In the genomic region with DNA sequence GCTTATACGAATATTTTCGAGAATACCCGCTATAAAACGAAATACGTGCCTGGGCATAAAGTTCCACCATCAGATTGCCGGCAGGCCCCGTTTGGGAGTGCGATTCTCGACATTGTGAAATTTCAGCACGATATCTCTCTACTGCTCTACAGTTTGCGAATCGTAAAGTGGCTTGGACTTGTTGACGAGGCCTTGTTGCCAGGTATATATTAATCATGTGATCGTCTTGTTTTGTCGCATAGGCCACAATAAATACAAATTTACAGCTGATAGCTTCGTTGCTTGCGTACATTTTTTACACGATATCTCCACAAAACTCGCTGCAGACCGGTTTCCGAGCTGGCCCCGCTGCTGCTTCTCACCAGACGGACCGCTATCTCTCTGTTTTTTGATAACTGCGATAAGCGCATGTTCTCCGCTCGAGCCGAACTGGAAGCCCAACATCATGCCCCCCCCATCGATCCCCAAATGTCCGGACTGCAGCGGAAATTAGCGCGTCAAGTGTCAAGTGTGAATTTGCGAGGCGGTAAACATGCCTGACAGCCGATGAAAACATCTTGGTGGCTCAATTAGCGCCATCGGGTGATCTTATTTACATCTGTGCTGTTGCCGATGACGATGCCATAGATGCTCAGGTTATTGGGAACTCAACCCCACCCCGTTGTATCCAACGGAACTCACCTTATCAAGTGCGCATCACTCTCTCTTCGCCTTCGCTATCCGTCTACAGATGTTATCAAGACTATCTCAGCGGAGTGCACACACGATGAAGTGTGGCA, we compare ENCODE assay signal across 2 fruit fly cellular contexts.
TF ChIP-seq lines count a peak whose summit lies in the region.

No protein-coding gene starts in this region.

TF ChIP-seq in whole organism, embryonic, 481 proteins besides CTCF, POLR2A, EP300 and RAD21 (continued from another document and continues in another):
- TF ChIP-seq pita (GFP tag; optimal IDR thresholded peaks at IDR 0.05; lab: Kevin White, UChicago) (no peak), Fer3 (tag; optimal IDR thresholded peaks at IDR 0.05; lab: Kevin White, UChicago) (peak; percentile 29), CG12659 (GFP tag; optimal IDR thresholded peaks at IDR 0.05; lab: Kevin White, UChicago) (peak; percentile 23), bsh (GFP tag; optimal IDR thresholded peaks at IDR 0.05; lab: Kevin White, UChicago) (peak in 1 of 2 experiments; percentile 30), Ets65A (GFP tag; lab: Kevin White, UChicago) (peak; percentile 91), tx (GFP tag; optimal IDR thresholded peaks at IDR 0.05; lab: Kevin White, UChicago) (peak; percentile 1), knrl (GFP tag; IDR thresholded peaks at IDR 0.05; lab: Robert Waterston, UW; ENCODE audit: partially characterized antibody) (no peak), Sox100B (GFP tag; optimal IDR thresholded peaks at IDR 0.05; lab: Kevin White, UChicago) (peak; percentile 21), maf-S (GFP tag; optimal IDR thresholded peaks at IDR 0.05; lab: Kevin White, UChicago) (peak; percentile 37), grau (tag; optimal IDR thresholded peaks at IDR 0.05; lab: Kevin White, UChicago) (peak; percentile 29), CG1602 (GFP tag; optimal IDR thresholded peaks at IDR 0.05; lab: Kevin White, UChicago) (no peak), ind (GFP tag; optimal IDR thresholded peaks at IDR 0.05; lab: Kevin White, UChicago) (peak; percentile 26), sens (GFP tag; lab: Kevin White, UChicago) (peak; percentile 53), CG1233 (GFP tag; optimal IDR thresholded peaks at IDR 0.05; lab: Kevin White, UChicago) (peak; percentile 93), CG7556 (GFP tag; optimal IDR thresholded peaks at IDR 0.05; lab: Kevin White, UChicago) (peak; percentile 14), CG12391 (tag; optimal IDR thresholded peaks at IDR 0.05; lab: Kevin White, UChicago) (peak; percentile 46), HmgZ (tag; optimal IDR thresholded peaks at IDR 0.05; lab: Kevin White, UChicago) (no peak), CG17385 (GFP tag; optimal IDR thresholded peaks at IDR 0.05; lab: Kevin White, UChicago) (peak; percentile 15), bcd (GFP tag; optimal IDR thresholded peaks at IDR 0.05; lab: Kevin White, UChicago) (peak; percentile 6), CG4854 (GFP tag; optimal IDR thresholded peaks at IDR 0.05; lab: Kevin White, UChicago) (peak; percentile 18), lola (GFP tag; optimal IDR thresholded peaks at IDR 0.05; lab: Kevin White, UChicago) (peak in 1 of 3 experiments; percentile 3), wdn (GFP tag; IDR thresholded peaks at IDR 0.05; lab: Robert Waterston, UW) (0 out of 2 replicates have a peak, but pooled peaks have one; percentile 40), CG10431 (GFP tag; optimal IDR thresholded peaks at IDR 0.05; lab: Kevin White, UChicago) (no peak), mam (GFP tag; optimal IDR thresholded peaks at IDR 0.05; lab: Kevin White, UChicago) (peak; percentile 23), Dfd (GFP tag; optimal IDR thresholded peaks at IDR 0.05; lab: Kevin White, UChicago) (no peak), pnt (GFP tag; optimal IDR thresholded peaks at IDR 0.05; lab: Kevin White, UChicago) (peak; percentile 18), zen2 (GFP tag; IDR thresholded peaks at IDR 0.05; lab: Robert Waterston, UW; ENCODE audit: partially characterized antibody) (0 out of 3 replicates have a peak, but pooled peaks have one; percentile 9), CG15479 (GFP tag; optimal IDR thresholded peaks at IDR 0.05; lab: Kevin White, UChicago) (peak; percentile 1), en (GFP tag; optimal IDR thresholded peaks at IDR 0.05; lab: Kevin White, UChicago) (no peak), CG17359 (tag; optimal IDR thresholded peaks at IDR 0.05; lab: Kevin White, UChicago) (peak; percentile 31), CG8944 (GFP tag; optimal IDR thresholded peaks at IDR 0.05; lab: Kevin White, UChicago) (peak; percentile 28), Mrtf (GFP tag; IDR thresholded peaks at IDR 0.05; lab: Robert Waterston, UW) (peak; percentile 27; the same call in 1 of the 3 replicates), CG13287 (GFP tag; IDR thresholded peaks at IDR 0.05; lab: Robert Waterston, UW; ENCODE audit: partially characterized antibody) (peak; percentile 10; the same call in 1 of the 2 replicates), Sry-δ (GFP tag; optimal IDR thresholded peaks at IDR 0.05; lab: Kevin White, UChicago) (peak; percentile 12), CG3726 (GFP tag; IDR thresholded peaks at IDR 0.05; lab: Robert Waterston, UW) (no peak), dm (GFP tag; optimal IDR thresholded peaks at IDR 0.05; lab: Kevin White, UChicago) (no peak), her (GFP tag; optimal IDR thresholded peaks at IDR 0.05; lab: Kevin White, UChicago) (no peak), gem (tag; optimal IDR thresholded peaks at IDR 0.05; lab: Kevin White, UChicago) (peak; percentile 30), CG10959 (GFP tag; IDR thresholded peaks at IDR 0.05; lab: Robert Waterston, UW) (no peak), Dll (GFP tag; IDR thresholded peaks at IDR 0.05; lab: Robert Waterston, UW; ENCODE audit: partially characterized antibody) (no peak), CG2120 (GFP tag; optimal IDR thresholded peaks at IDR 0.05; lab: Kevin White, UChicago) (peak; percentile 41), Hr78 (GFP tag; optimal IDR thresholded peaks at IDR 0.05; lab: Kevin White, UChicago) (no peak), chn (GFP tag; optimal IDR thresholded peaks at IDR 0.05; lab: Kevin White, UChicago) (peak; percentile 35), Pdp1 (GFP tag; optimal IDR thresholded peaks at IDR 0.05; lab: Kevin White, UChicago) (peak; percentile 2 to 34), lab (GFP tag; optimal IDR thresholded peaks at IDR 0.05; lab: Kevin White, UChicago) (peak; percentile 53), corto (GFP tag; optimal IDR thresholded peaks at IDR 0.05; lab: Kevin White, UChicago) (no peak), CG12155 (GFP tag; optimal IDR thresholded peaks at IDR 0.05; lab: Kevin White, UChicago) (no peak), bab2 (GFP tag; optimal IDR thresholded peaks at IDR 0.05; lab: Kevin White, UChicago) (peak; percentile 12), abd-A (tag; optimal IDR thresholded peaks at IDR 0.05; lab: Kevin White, UChicago) (no peak), CG10979 (tag; optimal IDR thresholded peaks at IDR 0.05; lab: Kevin White, UChicago) (peak; percentile 3), CG32532 (GFP tag; IDR thresholded peaks at IDR 0.05; lab: Robert Waterston, UW) (peak; percentile 61; the same call in 1 of the 2 replicates), dati (GFP tag; IDR thresholded peaks at IDR 0.05; lab: Robert Waterston, UW) (no peak), pros (GFP tag; optimal IDR thresholded peaks at IDR 0.05; lab: Kevin White, UChicago) (peak; percentile 20), CG18764 (GFP tag; optimal IDR thresholded peaks at IDR 0.05; lab: Kevin White, UChicago) (no peak), ase (GFP tag; IDR thresholded peaks at IDR 0.05; lab: Robert Waterston, UW) (0 out of 3 replicates have a peak, but pooled peaks have one; percentile 24), CG13775 (GFP tag; optimal IDR thresholded peaks at IDR 0.05; lab: Kevin White, UChicago) (peak; percentile 2), CG30403 (GFP tag; optimal IDR thresholded peaks at IDR 0.05; lab: Kevin White, UChicago) (peak; percentile 6), Oli (tag; optimal IDR thresholded peaks at IDR 0.05; lab: Kevin White, UChicago) (peak; percentile 14), Trl (optimal IDR thresholded peaks at IDR 0.05; lab: Kevin White, UChicago) (no peak), Trl (GFP tag; optimal IDR thresholded peaks at IDR 0.05; lab: Kevin White, UChicago) (peak; percentile 11)

TF ChIP-seq in whole organism, prepupa, 60 proteins besides CTCF, POLR2A, EP300 and RAD21 (continued from another document):
- TF ChIP-seq Lpt (GFP tag; optimal IDR thresholded peaks at IDR 0.05; lab: Kevin White, UChicago) (peak; percentile 5), Smox (GFP tag; optimal IDR thresholded peaks at IDR 0.05; lab: Kevin White, UChicago) (no peak), dsx (GFP tag; optimal IDR thresholded peaks at IDR 0.05; lab: Kevin White, UChicago; ENCODE audit: poor library complexity, severe bottlenecking) (no peak), fkh (GFP tag; optimal IDR thresholded peaks at IDR 0.05; lab: Kevin White, UChicago) (no peak)
